Fruit fly (Drosophila melanogaster) whole organism, embryonic: ENCODE data around the gene jb.

Experiments used
- Atf6 ChIP-seq: fragments of 200-800 bp; sonication (Bioruptor generic); IDR thresholded peaks from 2 replicates; pipeline ENCODE4 v1.3.6; 2022; ENCODE audit warnings: missing biosample characterization, missing genetic modification characterization
- CG11504 ChIP-seq: fragments of 200-800 bp; sonication (Bioruptor generic); optimal IDR thresholded peaks from 3 replicates; lab custom pipeline; 2019; ENCODE audit warnings: missing biosample characterization, mild to moderate bottlenecking, missing genetic modification characterization, moderate library complexity
- CG12104 ChIP-seq: fragments of 200-800 bp; sonication (Bioruptor generic); optimal IDR thresholded peaks from 3 replicates; lab custom pipeline; 2016; ENCODE audit warnings: missing biosample characterization, missing genetic modification characterization
- CG1233 ChIP-seq: fragments of 200-800 bp; sonication (Bioruptor generic); optimal IDR thresholded peaks from 4 replicates; lab custom pipeline; 2018; ENCODE audit warnings: missing biosample characterization, mild to moderate bottlenecking, missing genetic modification characterization
- CG12942 ChIP-seq: fragments of 200-800 bp; sonication (Bioruptor generic); optimal IDR thresholded peaks from 3 replicates; lab custom pipeline; 2016; ENCODE audit warnings: missing biosample characterization, missing genetic modification characterization
- CG15269 ChIP-seq: fragments of 200-800 bp; sonication (Bioruptor generic); optimal IDR thresholded peaks from 2 replicates; lab custom pipeline; 2018; ENCODE audit warnings: missing biosample characterization, mild to moderate bottlenecking, missing genetic modification characterization, moderate library complexity
- CG15696 ChIP-seq: fragments of 200-800 bp; sonication (Bioruptor generic); optimal IDR thresholded peaks from 2 replicates; lab custom pipeline; 2019; ENCODE audit warnings: missing biosample characterization, mild to moderate bottlenecking, missing genetic modification characterization, moderate library complexity
- CG1603 ChIP-seq: fragments of 200-800 bp; sonication (Bioruptor generic); optimal IDR thresholded peaks from 2 replicates; lab custom pipeline; 2019; ENCODE audit warnings: missing biosample characterization, mild to moderate bottlenecking, missing genetic modification characterization, moderate library complexity
- CG17385 ChIP-seq: fragments of 200-800 bp; sonication (Bioruptor generic); optimal IDR thresholded peaks from 3 replicates; lab custom pipeline; 2018; ENCODE audit warnings: missing biosample characterization, mild to moderate bottlenecking, missing genetic modification characterization
- CG31224 ChIP-seq: fragments of 200-800 bp; sonication (Bioruptor generic); IDR thresholded peaks from 2 replicates; pipeline ENCODE4 v1.3.6; 2022; ENCODE audit warnings: missing biosample characterization, missing genetic modification characterization
- CG32772 ChIP-seq: fragments of 200-800 bp; sonication (Bioruptor generic); IDR thresholded peaks from 2 replicates; pipeline ENCODE4 v1.3.6; 2022; ENCODE audit warnings: missing biosample characterization, missing genetic modification characterization
- CG33213 ChIP-seq: fragments of 200-800 bp; sonication (Bioruptor generic); optimal IDR thresholded peaks from 3 replicates; lab custom pipeline; 2016; ENCODE audit warnings: missing biosample characterization, missing genetic modification characterization
- CG6254 ChIP-seq: fragments of 200-800 bp; sonication (Bioruptor generic); optimal IDR thresholded peaks from 3 replicates; lab custom pipeline; 2017; ENCODE audit warnings: mild to moderate bottlenecking, missing biosample characterization, missing genetic modification reagents, missing genetic modification characterization
- CG6272 ChIP-seq: fragments of 200-800 bp; sonication (Bioruptor generic); IDR thresholded peaks from 2 replicates; pipeline ENCODE4 v1.3.6; 2022; ENCODE audit warnings: missing biosample characterization, missing genetic modification characterization
- CG7839 ChIP-seq: fragments of 200-800 bp; sonication (Bioruptor generic); optimal IDR thresholded peaks from 3 replicates; lab custom pipeline; 2018; ENCODE audit warnings: missing biosample characterization, mild to moderate bottlenecking, missing genetic modification characterization, moderate library complexity
- CG8388 ChIP-seq: fragments of 200-800 bp; sonication (Bioruptor generic); optimal IDR thresholded peaks from 2 replicates; lab custom pipeline; 2019; ENCODE audit warnings: missing biosample characterization, mild to moderate bottlenecking, missing genetic modification characterization, moderate library complexity
- CG9727 ChIP-seq: fragments of 200-800 bp; sonication (Bioruptor generic); optimal IDR thresholded peaks from 3 replicates; lab custom pipeline; 2017; ENCODE audit warnings: missing biosample characterization, mild to moderate bottlenecking, missing genetic modification characterization
- CG9817 ChIP-seq: fragments of 200-800 bp; sonication (Bioruptor generic); optimal IDR thresholded peaks from 2 replicates; lab custom pipeline; 2018; ENCODE audit warnings: missing biosample characterization, mild to moderate bottlenecking, missing genetic modification characterization, moderate library complexity
- CoRest ChIP-seq: fragments of 200-800 bp; sonication (Bioruptor generic); optimal IDR thresholded peaks from 3 replicates; lab custom pipeline; 2018; ENCODE audit warnings: missing biosample characterization, mild to moderate bottlenecking, missing genetic modification characterization, moderate library complexity
- Dbx ChIP-seq: fragments of 200-800 bp; sonication (Bioruptor generic); IDR thresholded peaks from 3 replicates; pipeline ENCODE4 v1.3.6; 2022; ENCODE audit warnings: missing biosample characterization, missing genetic modification characterization
- Dp ChIP-seq: fragments of 200-800 bp; sonication (Bioruptor generic); optimal IDR thresholded peaks from 2 replicates; lab custom pipeline; 2018; ENCODE audit warnings: missing biosample characterization, mild to moderate bottlenecking, missing genetic modification characterization, moderate library complexity
- E2f2 ChIP-seq: fragments of 200-800 bp; sonication (Bioruptor generic); IDR thresholded peaks from 2 replicates; pipeline ENCODE4 v1.3.6; 2022; ENCODE audit warnings: missing biosample characterization, missing genetic modification characterization
- Gsc ChIP-seq: fragments of 200-800 bp; sonication (Bioruptor generic); IDR thresholded peaks from 2 replicates; pipeline ENCODE4 v1.3.6; 2022; ENCODE audit warnings: missing biosample characterization, missing genetic modification characterization
- H2.0 ChIP-seq: fragments of 200-800 bp; sonication (Bioruptor generic); IDR thresholded peaks from 2 replicates; pipeline ENCODE4 v1.3.6; 2022; ENCODE audit warnings: missing biosample characterization, missing genetic modification characterization
- Mrtf ChIP-seq: fragments of 200-800 bp; sonication (Bioruptor generic); IDR thresholded peaks from 3 replicates; pipeline ENCODE4 v1.3.6; 2022; ENCODE audit warnings: missing biosample characterization, missing genetic modification characterization
- Side ChIP-seq: fragments of 200-800 bp; sonication (Bioruptor generic); optimal IDR thresholded peaks from 2 replicates; lab custom pipeline; 2016; ENCODE audit warnings: missing biosample characterization, missing genetic modification characterization
- Sry-β ChIP-seq: fragments of 200-800 bp; sonication (Bioruptor generic); optimal IDR thresholded peaks from 2 replicates; lab custom pipeline; 2018; ENCODE audit warnings: missing biosample characterization, mild to moderate bottlenecking, missing genetic modification characterization, moderate library complexity
- Usf ChIP-seq: fragments of 200-800 bp; sonication (Bioruptor generic); optimal IDR thresholded peaks from 2 replicates; lab custom pipeline; 2017; ENCODE audit warnings: missing genotype, missing biosample characterization, missing genetic modification characterization
- YL-1 ChIP-seq: fragments of 200-800 bp; sonication (Bioruptor generic); optimal IDR thresholded peaks from 3 replicates; lab custom pipeline; 2017; ENCODE audit warnings: missing biosample characterization, mild to moderate bottlenecking, missing genetic modification characterization
- ase ChIP-seq: fragments of 200-800 bp; sonication (Bioruptor generic); IDR thresholded peaks from 3 replicates; pipeline ENCODE4 v1.3.6; 2022; ENCODE audit warnings: missing biosample characterization, missing genetic modification characterization
- chn ChIP-seq: fragments of 200-800 bp; sonication (Bioruptor generic); optimal IDR thresholded peaks from 2 replicates; lab custom pipeline; 2016; ENCODE audit warnings: missing biosample characterization, missing genetic modification characterization
- dmrt99B ChIP-seq: fragments of 200-800 bp; sonication (Bioruptor generic); optimal IDR thresholded peaks from 2 replicates; lab custom pipeline; 2018; ENCODE audit warnings: missing biosample characterization, mild to moderate bottlenecking, missing genetic modification characterization, moderate library complexity
- fd96Cb ChIP-seq: fragments of 200-800 bp; sonication (Bioruptor generic); optimal IDR thresholded peaks from 2 replicates; lab custom pipeline; 2018; ENCODE audit warnings: missing biosample characterization, mild to moderate bottlenecking, missing genetic modification characterization, moderate library complexity
- fu2 ChIP-seq: fragments of 200-800 bp; sonication (Bioruptor generic); optimal IDR thresholded peaks from 2 replicates; lab custom pipeline; 2016; ENCODE audit warnings: missing biosample characterization, missing genetic modification characterization
- gro ChIP-seq: fragments of 200-800 bp; sonication (Bioruptor generic); optimal IDR thresholded peaks from 2 replicates; lab custom pipeline; 2016; ENCODE audit warnings: missing biosample characterization, missing genetic modification characterization
- klu ChIP-seq: fragments of 200-800 bp; sonication (Bioruptor generic); IDR thresholded peaks from 2 replicates; pipeline ENCODE4 v1.3.6; 2022; ENCODE audit warnings: missing biosample characterization, missing genetic modification characterization
- kni ChIP-seq: fragments of 200-800 bp; sonication (Bioruptor generic); optimal IDR thresholded peaks from 3 replicates; lab custom pipeline; 2017; ENCODE audit warnings: mild to moderate bottlenecking, missing biosample characterization, missing genetic modification reagents, missing genetic modification characterization
- knrl ChIP-seq: fragments of 200-800 bp; sonication (Bioruptor generic); IDR thresholded peaks from 3 replicates; pipeline ENCODE4 v1.3.6; 2022; ENCODE audit warnings: missing biosample characterization, missing genetic modification characterization; ENCODE audit not compliant: partially characterized antibody
- mam ChIP-seq: fragments of 200-800 bp; sonication (Bioruptor generic); optimal IDR thresholded peaks from 3 replicates; lab custom pipeline; 2016; ENCODE audit warnings: missing biosample characterization, missing genetic modification characterization
- nerfin-2 ChIP-seq: fragments of 200-800 bp; sonication (Bioruptor generic); IDR thresholded peaks from 2 replicates; pipeline ENCODE4 v1.3.6; 2022; ENCODE audit warnings: missing biosample characterization, missing genetic modification characterization; ENCODE audit not compliant: partially characterized antibody
- nmo ChIP-seq: fragments of 200-800 bp; sonication (Bioruptor generic); optimal IDR thresholded peaks from 2 replicates; lab custom pipeline; 2018; ENCODE audit warnings: missing biosample characterization, mild to moderate bottlenecking, missing genetic modification characterization, moderate library complexity
- org-1 ChIP-seq: fragments of 200-800 bp; sonication (Bioruptor generic); optimal IDR thresholded peaks from 2 replicates; lab custom pipeline; 2017; ENCODE audit warnings: missing biosample characterization, missing genetic modification characterization
- p53 ChIP-seq: fragments of 200-800 bp; sonication (Bioruptor generic); optimal IDR thresholded peaks from 2 replicates; lab custom pipeline; 2016; ENCODE audit warnings: missing biosample characterization, missing genetic modification characterization
- salm ChIP-seq: fragments of 200-800 bp; sonication (Bioruptor generic); optimal IDR thresholded peaks from 2 replicates; lab custom pipeline; 2018; ENCODE audit warnings: missing biosample characterization, mild to moderate bottlenecking, missing genetic modification characterization
- sens ChIP-seq: fragments of 200-800 bp; sonication (Bioruptor generic); peaks from one replicate; lab custom pipeline; 2016; ENCODE audit warnings: missing biosample characterization, missing genetic modification characterization
- wdn ChIP-seq: fragments of 200-800 bp; sonication (Bioruptor generic); IDR thresholded peaks from 2 replicates; pipeline ENCODE4 v1.3.6; 2022; ENCODE audit warnings: missing biosample characterization, missing genetic modification characterization
- yki ChIP-seq: fragments of >200 bp; optimal IDR thresholded peaks from 3 replicates; lab custom pipeline; 2018

The jb gene

dm6 chrX:20434534-20434933, 43.9 kb upstream of the jb start (continued):
- TF ChIP-seq salm (tag; lab: Kevin White, UChicago) = no peak
- TF ChIP-seq, all 482 proteins: peak for 94

dm6 chrX:20433345-20434332, 43.0 kb upstream of the jb start, which contains the start of gene CG1695:
Gene CG1695 (plus strand): TSS chrX:20433950.
- TF ChIP-seq nmo = peak; percentile 28
- peak; percentile 13 for TF ChIP-seq fu2 (GFP tag; lab: Kevin White, UChicago)
- TF ChIP-seq CG32772 (GFP tag; lab: Robert Waterston, UW) = no peak
- TF ChIP-seq knrl (GFP tag; lab: Robert Waterston, UW) = no peak
- TF ChIP-seq nerfin-2 (GFP tag; lab: Robert Waterston, UW) = no peak
- peak; percentile 5 for TF ChIP-seq CG6254 (GFP tag; lab: Kevin White, UChicago)
- no peak for TF ChIP-seq Atf6 (GFP tag; lab: Robert Waterston, UW)
- TF ChIP-seq gro = no peak
- peak; percentile 8 for TF ChIP-seq CG17385 (GFP tag; lab: Kevin White, UChicago)
- TF ChIP-seq Sry-β = no peak
- peak; percentile 32 for TF ChIP-seq CG7839 (tag; lab: Kevin White, UChicago)
- TF ChIP-seq CG1233 (GFP tag; lab: Kevin White, UChicago) = no peak
- no peak for TF ChIP-seq ase (GFP tag; lab: Robert Waterston, UW)
- TF ChIP-seq wdn (GFP tag; lab: Robert Waterston, UW) = no peak
- TF ChIP-seq CG9817 (tag; lab: Kevin White, UChicago) = no peak
- no peak for TF ChIP-seq Side (GFP tag; lab: Kevin White, UChicago)
- peak; percentile 32 for TF ChIP-seq CG15269
- TF ChIP-seq Dbx (GFP tag; lab: Robert Waterston, UW) = no peak
- 0 out of 2 replicates have a peak, but pooled peaks have one; percentile 11 for TF ChIP-seq H2.0
- peak; percentile 29 for TF ChIP-seq CG11504 (tag; lab: Kevin White, UChicago)
- TF ChIP-seq Usf (GFP tag; lab: Kevin White, UChicago) = no peak
- TF ChIP-seq yki = no peak
- TF ChIP-seq YL-1 (GFP tag; lab: Kevin White, UChicago) = no peak
- TF ChIP-seq fd96Cb (tag; lab: Kevin White, UChicago) = no peak
- no peak for TF ChIP-seq CG12942 (GFP tag; lab: Kevin White, UChicago)
- peak; percentile 8 for TF ChIP-seq CG12104
- TF ChIP-seq mam (GFP tag; lab: Kevin White, UChicago) = peak; percentile 17
- TF ChIP-seq CG1603 (tag; lab: Kevin White, UChicago) = no peak
- TF ChIP-seq CG31224 (GFP tag; lab: Robert Waterston, UW) = no peak
- TF ChIP-seq dmrt99B (tag; lab: Kevin White, UChicago) = peak; percentile 26
- TF ChIP-seq org-1 = no peak
- TF ChIP-seq CG15696 (tag; lab: Kevin White, UChicago) = no peak
- TF ChIP-seq p53 (GFP tag; lab: Kevin White, UChicago) = no peak
- TF ChIP-seq CoRest = peak; percentile 36
- no peak for TF ChIP-seq kni (GFP tag; lab: Kevin White, UChicago)
- TF ChIP-seq Gsc (GFP tag; lab: Robert Waterston, UW) = no peak
- TF ChIP-seq E2f2 (GFP tag; lab: Robert Waterston, UW) = peak; percentile 35; the same call in 1 of the 2 replicates
- no peak for TF ChIP-seq chn (GFP tag; lab: Kevin White, UChicago)
- TF ChIP-seq CG6272 (GFP tag; lab: Robert Waterston, UW) = no peak
- peak; percentile 90 for TF ChIP-seq sens (GFP tag; lab: Kevin White, UChicago)
- peak; percentile 17 for TF ChIP-seq Dp (GFP tag; lab: Kevin White, UChicago)
- TF ChIP-seq CG8388 (GFP tag; lab: Kevin White, UChicago) = no peak
- TF ChIP-seq CG9727 (GFP tag; lab: Kevin White, UChicago) = peak; percentile 30
- no peak for TF ChIP-seq klu (GFP tag; lab: Robert Waterston, UW)
- TF ChIP-seq CG33213 = no peak
- no peak for TF ChIP-seq Mrtf (GFP tag; lab: Robert Waterston, UW)
